Worm (Caenorhabditis elegans): ENCODE measurements around the gene K09C4.9.

Gene K09C4.9

DNA sequence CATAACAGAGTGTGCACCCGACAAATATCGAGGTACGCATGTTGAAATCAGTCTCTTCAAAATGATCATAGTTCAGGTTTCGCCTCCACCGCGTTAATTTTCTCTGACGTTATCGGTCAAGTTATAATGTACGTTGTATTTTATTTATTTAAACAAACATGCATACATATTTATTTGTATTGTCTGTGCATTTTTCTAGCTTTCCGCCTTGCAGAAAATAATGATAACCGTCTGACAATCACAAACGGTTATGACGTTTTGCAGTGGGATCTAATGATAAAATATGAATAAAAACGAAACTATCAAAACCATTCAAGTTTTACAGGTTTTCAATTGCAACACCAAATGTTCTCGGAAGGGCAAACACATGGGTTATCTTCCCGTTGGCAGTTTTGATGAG lies 11.6 kb upstream of the K09C4.9 start:
- TF ChIP-seq ceh-62 (tag; optimal IDR thresholded peaks at IDR 0.05) (no peak), hmg-1.1 (GFP tag; IDR thresholded peaks at IDR 0.05) (no peak), ceh-28 (tag; optimal IDR thresholded peaks at IDR 0.05) (no peak), nhr-28 (tag; optimal IDR thresholded peaks at IDR 0.05) (peak; percentile 5), aha-1 (tag) (peak; percentile 73), saeg-2 (GFP tag; IDR thresholded peaks at IDR 0.05) (peak; percentile 45; the same call in 1 of the 2 replicates), dmd-6 (GFP tag; IDR thresholded peaks at IDR 0.05) (peak; percentile 58), hlh-11 (tag; optimal IDR thresholded peaks at IDR 0.05) (peak; percentile 48), daf-16 (GFP tag; optimal IDR thresholded peaks at IDR 0.05) (no peak), daf-16 (tag; optimal IDR thresholded peaks at IDR 0.05) (peak; percentile 69), nhr-48 (tag; optimal IDR thresholded peaks at IDR 0.05) (peak; percentile 42), php-3 (GFP tag; IDR thresholded peaks at IDR 0.05) (peak; percentile 58; the same call in 1 of the 2 replicates), nhr-6 (tag; optimal IDR thresholded peaks at IDR 0.05) (peak; percentile 0), pha-4 (GFP tag; IDR thresholded peaks at IDR 0.05) (no peak), pha-4 (tag; optimal IDR thresholded peaks at IDR 0.05) (no peak), dve-1 (tag; optimal IDR thresholded peaks at IDR 0.05; ENCODE audit: insufficient read depth) (peak; percentile 29)

DNA sequence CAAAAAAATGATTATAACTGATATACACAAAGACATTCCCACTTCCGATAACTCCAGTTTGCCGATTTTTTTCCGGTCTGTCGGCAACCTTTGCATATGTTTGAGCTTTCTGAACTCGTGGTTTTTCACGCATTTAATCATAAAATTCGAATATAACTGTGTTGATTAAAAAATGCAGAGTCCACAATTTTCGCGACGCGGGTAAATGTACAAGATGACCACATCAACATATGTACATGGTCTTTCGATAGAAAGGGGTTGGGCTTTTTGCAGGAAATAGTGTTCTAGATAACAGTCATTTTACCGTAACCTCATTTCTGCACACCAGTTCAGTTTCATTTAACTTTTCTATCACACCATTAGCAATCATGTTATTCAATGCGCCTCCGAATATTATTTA lies 10.7 kb upstream of the K09C4.9 start, which contains the start of gene K09C4.5:
K09C4.5 (plus strand) TSS at position 326 of the 400 bp plus-strand sequence.
- TF ChIP-seq nhr-28 (tag; optimal IDR thresholded peaks at IDR 0.05) (peak; percentile 62), hlh-11 (tag; optimal IDR thresholded peaks at IDR 0.05) (peak; percentile 13), D1046.2 (GFP tag; IDR thresholded peaks at IDR 0.05) (no peak), daf-16 (GFP tag; optimal IDR thresholded peaks at IDR 0.05) (no peak), daf-16 (tag; optimal IDR thresholded peaks at IDR 0.05) (peak; percentile 64), egl-43 (GFP tag; IDR thresholded peaks at IDR 0.05) (no peak), cey-2 (tag; optimal IDR thresholded peaks at IDR 0.05; ENCODE audit: borderline replicate concordance, insufficient read depth) (no peak), zip-2 (tag; optimal IDR thresholded peaks at IDR 0.05) (no peak), aha-1 (tag) (peak; percentile 13), pqm-1 (tag; optimal IDR thresholded peaks at IDR 0.05) (peak; percentile 37), ceh-44 (GFP tag; IDR thresholded peaks at IDR 0.05) (no peak), unc-130 (GFP tag; optimal IDR thresholded peaks at IDR 0.05) (no peak)

DNA sequence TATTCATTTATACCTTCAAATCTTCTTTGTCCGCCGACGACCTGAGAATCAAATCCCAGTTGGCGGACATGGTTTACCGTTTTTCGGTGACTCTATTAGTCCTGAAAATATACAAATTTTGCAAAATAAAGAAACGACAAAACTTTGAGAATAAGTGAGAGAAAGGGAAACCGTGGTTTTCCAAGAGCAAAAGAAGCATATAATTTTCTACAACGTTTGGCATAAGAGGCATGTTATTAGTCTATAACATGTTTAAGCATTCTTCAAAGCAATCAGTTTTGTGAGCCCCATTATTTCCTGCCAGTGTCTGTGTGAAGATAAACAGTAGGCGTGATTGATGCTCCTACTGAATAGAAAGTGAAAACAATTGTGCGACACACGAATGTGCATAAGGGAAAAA lies 8.6 kb upstream of the K09C4.9 start, which contains the start of gene K09C4.10:
K09C4.10 (minus strand) TSS at position 101 of the 400 bp plus-strand sequence.
- TF ChIP-seq nhr-25 (tag; optimal IDR thresholded peaks at IDR 0.05; ENCODE audit: borderline replicate concordance, insufficient read depth): no peak

DNA sequence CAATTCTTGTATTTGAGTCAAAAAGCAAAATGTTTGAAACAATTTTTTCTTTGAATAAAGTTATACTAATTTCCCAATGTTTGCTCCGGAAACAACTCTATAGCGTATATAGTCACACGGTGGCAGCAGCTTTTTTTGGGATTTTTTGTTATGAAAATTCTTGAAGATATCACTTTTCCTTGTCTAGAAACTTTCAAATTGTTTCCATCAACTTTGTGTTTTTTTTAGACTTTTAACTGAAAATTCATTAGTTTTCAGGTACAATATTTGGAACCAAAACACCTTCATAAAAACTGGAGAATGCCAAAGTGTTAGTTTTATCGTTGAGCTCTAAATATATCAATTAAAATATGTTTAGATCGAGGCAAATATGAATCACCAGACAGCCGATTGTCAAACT lies 1.0 kb upstream of the K09C4.9 start, which contains the start of gene K09C4.7:
K09C4.7 (plus strand) TSS at position 301 of the 400 bp plus-strand sequence.
- TF ChIP-seq ZK337.2 (GFP tag; IDR thresholded peaks at IDR 0.05) (no peak), tag-97 (GFP tag; IDR thresholded peaks at IDR 0.05) (no peak), F10B5.3 (tag; optimal IDR thresholded peaks at IDR 0.05) (no peak), F26F4.8 (GFP tag; conservative IDR thresholded peaks at IDR 0.05) (no peak), F37D6.2 (tag; optimal IDR thresholded peaks at IDR 0.05) (no peak), ztf-7 (tag; optimal IDR thresholded peaks at IDR 0.05) (no peak), egl-27 (tag; optimal IDR thresholded peaks at IDR 0.05) (no peak), lin-39 (tag; optimal IDR thresholded peaks at IDR 0.05) (no peak)

DNA sequence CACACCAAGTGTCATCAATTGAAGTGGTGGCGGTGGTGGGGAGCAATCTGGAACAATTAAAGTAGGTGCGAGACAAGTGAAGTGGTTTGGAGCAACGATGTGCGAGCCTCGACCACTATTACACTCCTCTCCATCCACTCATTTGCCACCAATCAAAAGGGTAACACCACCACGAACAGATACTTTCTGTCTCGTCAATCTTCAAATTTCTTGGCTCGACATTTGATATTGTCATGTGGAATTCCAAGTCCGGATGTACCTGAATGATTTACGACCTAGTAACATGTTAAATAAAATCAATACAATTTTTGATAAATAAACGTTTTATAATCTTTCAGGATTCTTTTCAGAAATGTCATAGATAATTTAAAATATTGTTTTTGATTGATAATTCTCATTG lies 767 bp downstream of the K09C4.9 start, which contains the start of gene sul-1:
sul-1 (minus strand) TSS at position 101 of the 400 bp plus-strand sequence.
- TF ChIP-seq madf-9 (GFP tag; conservative IDR thresholded peaks at IDR 0.05) (no peak), nhr-111 (GFP tag; optimal IDR thresholded peaks at IDR 0.05) (no peak), lin-29 (GFP tag; IDR thresholded peaks at IDR 0.05) (no peak), daf-12 (tag; optimal IDR thresholded peaks at IDR 0.05) (no peak), lim-7 (GFP tag; IDR thresholded peaks at IDR 0.05) (no peak), ceh-44 (GFP tag; IDR thresholded peaks at IDR 0.05) (no peak), tag-97 (GFP tag; IDR thresholded peaks at IDR 0.05) (no peak), arid-1 (GFP tag; conservative IDR thresholded peaks at IDR 0.05) (no peak)
